Worm (Caenorhabditis elegans) whole organism, L2 larva: ENCODE data around the gene K03A11.6.

ENCODE experiments used
- C34F6.9 ChIP-seq: fragments of 150-350 bp; optimal IDR thresholded peaks from 2 replicates; lab custom pipeline; 2014; ENCODE audit warnings: missing biosample characterization, missing genetic modification characterization
- R02D3.7 ChIP-seq: fragments of 150-350 bp; optimal IDR thresholded peaks from 2 replicates; lab custom pipeline; 2014; ENCODE audit warnings: missing biosample characterization, missing genetic modification characterization
- ZK546.5 ChIP-seq: sonication (generic microtip); optimal IDR thresholded peaks from 2 replicates; lab custom pipeline; 2017; ENCODE audit warnings: missing biosample characterization, missing genetic modification characterization
- alr-1 ChIP-seq: fragments of 150-350 bp; optimal IDR thresholded peaks from 2 replicates; lab custom pipeline; 2014; ENCODE audit warnings: missing biosample characterization, missing genetic modification characterization
- aly-2 ChIP-seq: fragments of 150-350 bp; optimal IDR thresholded peaks from 2 replicates; lab custom pipeline; 2014; ENCODE audit warnings: missing biosample characterization, missing genetic modification characterization
- ama-1 ChIP-seq: fragments of 150-350 bp; optimal IDR thresholded peaks from 2 replicates; lab custom pipeline; 2018; ENCODE audit warnings: inconsistent platforms
- blmp-1 ChIP-seq: sonication (generic microtip); optimal IDR thresholded peaks from 2 replicates; lab custom pipeline; 2017; ENCODE audit warnings: missing genetic modification characterization, mild to moderate bottlenecking, missing compliant biosample characterization, antibody characterized with exemption, moderate library complexity; ENCODE audit not compliant: insufficient read depth
- ceh-16 ChIP-seq: fragments of 150-350 bp; optimal IDR thresholded peaks from 2 replicates; lab custom pipeline; 2014; ENCODE audit warnings: missing biosample characterization, missing genetic modification characterization
- ceh-82 ChIP-seq: fragments of 150-350 bp; optimal IDR thresholded peaks from 2 replicates; lab custom pipeline; 2014; ENCODE audit warnings: missing biosample characterization, missing genetic modification characterization
- crh-2 ChIP-seq: sonication (generic microtip); optimal IDR thresholded peaks from 2 replicates; lab custom pipeline; 2017; ENCODE audit warnings: missing biosample characterization, missing genetic modification characterization
- dmd-4 ChIP-seq: sonication (generic microtip); optimal IDR thresholded peaks from 2 replicates; lab custom pipeline; 2017; ENCODE audit warnings: missing biosample characterization, missing genetic modification characterization
- egl-27 ChIP-seq: sonication (generic microtip); optimal IDR thresholded peaks from 3 replicates; lab custom pipeline; 2017; ENCODE audit warnings: missing biosample characterization, missing genetic modification reagents, missing genetic modification characterization
- elt-1 ChIP-seq: fragments of 150-350 bp; optimal IDR thresholded peaks from 2 replicates; lab custom pipeline; 2014; ENCODE audit warnings: missing biosample characterization, missing genetic modification characterization
- fos-1 ChIP-seq: fragments of 150-350 bp; optimal IDR thresholded peaks from 2 replicates; lab custom pipeline; 2014; ENCODE audit warnings: missing biosample characterization, missing genetic modification characterization
- gmeb-1 ChIP-seq: fragments of 150-350 bp; optimal IDR thresholded peaks from 2 replicates; lab custom pipeline; 2014; ENCODE audit warnings: missing biosample characterization, missing genetic modification characterization
- lin-11 ChIP-seq: fragments of 150-350 bp; sonication (generic microtip); optimal IDR thresholded peaks from 2 replicates; lab custom pipeline; 2014; ENCODE audit warnings: missing biosample characterization, missing genetic modification characterization, inconsistent platforms, mixed read lengths
- lsy-2 ChIP-seq, 2 experiments: fragments of 150-350 bp in 1 of 2; sonication (generic microtip) in 1 of 2; optimal IDR thresholded peaks; 2 replicates each; lab custom pipeline; 2014 to 2017; ENCODE audit warnings: missing biosample characterization in 2 of 2, missing genetic modification characterization in 2 of 2
- mab-5 ChIP-seq: fragments of 150-350 bp; optimal IDR thresholded peaks from 2 replicates; lab custom pipeline; 2014; ENCODE audit warnings: missing biosample characterization, missing genetic modification characterization
- mbf-1 ChIP-seq: sonication (generic microtip); optimal IDR thresholded peaks from 2 replicates; lab custom pipeline; 2017; ENCODE audit warnings: missing biosample characterization, missing genetic modification characterization
- mdl-1 ChIP-seq, 2 experiments: fragments of 150-350 bp in 1 of 2; sonication (generic microtip) in 1 of 2; optimal IDR thresholded peaks; 2 replicates each; lab custom pipeline; 2017; ENCODE audit warnings: missing biosample characterization in 2 of 2, missing genetic modification characterization in 2 of 2
- nhr-10 ChIP-seq: sonication (generic microtip); optimal IDR thresholded peaks from 2 replicates; lab custom pipeline; 2017; ENCODE audit warnings: missing biosample characterization, missing genetic modification characterization
- nhr-12 ChIP-seq: fragments of 150-350 bp; optimal IDR thresholded peaks from 2 replicates; lab custom pipeline; 2014; ENCODE audit warnings: missing biosample characterization, missing genetic modification characterization
- nhr-21 ChIP-seq: fragments of 150-350 bp; optimal IDR thresholded peaks from 2 replicates; lab custom pipeline; 2014; ENCODE audit warnings: missing biosample characterization, missing genetic modification characterization
- nhr-6 ChIP-seq: fragments of 150-350 bp; optimal IDR thresholded peaks from 2 replicates; lab custom pipeline; 2014; ENCODE audit warnings: missing biosample characterization, missing genetic modification characterization
- nhr-77 ChIP-seq: fragments of 150-350 bp; optimal IDR thresholded peaks from 2 replicates; lab custom pipeline; 2014; ENCODE audit warnings: missing biosample characterization, missing genetic modification characterization
- skn-1 ChIP-seq: sonication (generic microtip); optimal IDR thresholded peaks from 2 replicates; lab custom pipeline; 2017; ENCODE audit warnings: missing biosample characterization, missing genetic modification characterization
- sma-9 ChIP-seq, 2 experiments: fragments of 150-350 bp in 1 of 2; sonication (generic microtip) in 1 of 2; optimal IDR thresholded peaks; 2 replicates each; lab custom pipeline; 2014 to 2016; ENCODE audit warnings: missing genetic modification characterization in 2 of 2, mild to moderate bottlenecking in 1 of 2, missing biosample characterization in 1 of 2, missing compliant biosample characterization in 1 of 2, missing genetic modification reagents in 1 of 2, moderate library complexity in 1 of 2
- snpc-4 ChIP-seq: fragments of 150-350 bp; optimal IDR thresholded peaks from 2 replicates; lab custom pipeline; 2014; ENCODE audit warnings: missing biosample characterization, missing genetic modification characterization
- unc-39 ChIP-seq: fragments of 150-350 bp; optimal IDR thresholded peaks from 2 replicates; lab custom pipeline; 2014; ENCODE audit warnings: missing biosample characterization, missing genetic modification characterization
- unc-62 ChIP-seq: fragments of 150-350 bp; optimal IDR thresholded peaks from 2 replicates; lab custom pipeline; 2014; ENCODE audit warnings: missing biosample characterization, missing genetic modification reagents, missing genetic modification characterization
- zag-1 ChIP-seq: fragments of 150-350 bp; optimal IDR thresholded peaks from 2 replicates; lab custom pipeline; 2014; ENCODE audit warnings: missing biosample characterization, missing genetic modification characterization
- ztf-1 ChIP-seq: fragments of 200-800 bp; sonication (Bioruptor generic); conservative IDR thresholded peaks from 2 replicates; pipeline ENCODE4 v1.3.6; 2022; ENCODE audit warnings: missing genetic modification characterization, missing compliant biosample characterization
- ztf-11 ChIP-seq: sonication (generic microtip); optimal IDR thresholded peaks from 2 replicates; lab custom pipeline; 2017; ENCODE audit warnings: missing biosample characterization, missing genetic modification characterization

K03A11.6 gene

ce11 chrX:13061366-13061765, 5.7 kb downstream of the K03A11.6 start:
- TF ChIP-seq ama-1 (lab: Kevin White, UChicago): no peak
- peak; percentile 3 for TF ChIP-seq sma-9 (GFP tag; optimal IDR thresholded peaks at IDR 0.05; lab: Kevin White, UChicago)
- no peak for TF ChIP-seq sma-9 (tag; optimal IDR thresholded peaks at IDR 0.05; lab: Kevin White, UChicago)
- TF ChIP-seq zag-1 (tag; lab: Kevin White, UChicago): peak; percentile 13

DNA sequence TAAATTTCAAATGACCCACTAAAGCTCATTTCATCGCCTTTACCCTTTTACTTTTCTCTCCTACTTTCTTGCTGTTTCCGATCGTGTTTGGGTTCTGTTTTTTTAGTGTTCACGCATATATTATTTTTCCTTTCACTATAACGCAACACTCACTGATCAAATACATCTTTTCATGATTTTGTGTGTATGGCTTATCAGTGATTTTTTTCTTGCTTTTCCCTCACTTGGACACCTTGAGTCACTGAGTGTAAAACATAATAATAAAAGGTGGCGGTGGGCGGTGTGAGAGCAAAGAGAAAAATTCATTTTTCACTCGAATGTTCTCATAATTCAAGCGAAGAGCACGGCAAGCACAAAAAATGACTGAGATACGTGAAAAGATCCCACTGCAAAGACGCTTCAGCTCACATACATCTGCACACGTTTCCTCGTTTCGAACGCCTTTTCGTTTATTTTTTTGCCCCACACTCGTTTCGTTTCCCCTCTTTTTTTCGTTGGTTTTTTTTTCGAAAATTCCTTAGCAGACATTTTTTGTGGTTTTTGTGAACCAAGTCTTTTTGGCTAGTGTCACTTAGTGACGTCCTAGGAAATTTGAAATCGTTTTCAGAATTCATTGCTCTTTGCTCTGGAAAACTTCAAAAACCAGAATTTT, 7.4 kb downstream of the K03A11.6 start, which contains the start of gene K03A11.5:
Gene K03A11.5, plus strand, starts transcription at position 602 of the 652 bp plus-strand sequence.
- TF ChIP-seq mab-5 (tag; lab: Kevin White, UChicago): no peak
- peak; percentile 58 for TF ChIP-seq fos-1 (tag; lab: Kevin White, UChicago)
- no peak for TF ChIP-seq nhr-21 (tag; lab: Kevin White, UChicago)
- TF ChIP-seq, all 48 proteins: peak for 1

DNA sequence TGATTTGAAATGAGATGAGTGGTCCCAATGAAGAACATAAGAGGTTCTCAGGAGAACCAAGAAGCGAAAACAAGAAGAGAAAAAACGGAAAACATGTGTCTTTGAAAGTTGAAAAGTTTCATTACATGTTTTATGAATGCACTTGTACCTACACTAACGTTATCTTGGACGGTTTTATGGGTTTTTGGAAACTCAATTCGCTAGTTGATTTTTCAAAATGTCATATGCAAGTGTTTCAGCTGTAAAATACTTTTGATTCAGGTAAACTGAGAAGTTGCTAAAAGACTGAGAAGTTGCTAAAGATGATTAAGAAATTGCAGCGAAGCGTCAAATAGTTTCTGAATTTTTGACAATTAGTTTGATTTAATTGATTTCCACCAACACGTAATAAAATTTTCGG, 15.5 kb downstream of the K03A11.6 start, which contains the start of gene cpx-2:
Gene cpx-2, minus strand, starts transcription at position 101 of the 400 bp plus-strand sequence.
- TF ChIP-seq blmp-1 (tag; lab: Kevin White, UChicago): no peak
- TF ChIP-seq snpc-4 (tag; lab: Kevin White, UChicago): no peak
- TF ChIP-seq dmd-4 (tag; lab: Kevin White, UChicago): no peak
- TF ChIP-seq elt-1 (tag; lab: Kevin White, UChicago): no peak
- TF ChIP-seq crh-2: no peak
- no peak for TF ChIP-seq lin-11 (tag; lab: Kevin White, UChicago)
- TF ChIP-seq aly-2: no peak
- no peak for TF ChIP-seq nhr-6
- TF ChIP-seq ztf-1 (GFP tag; lab: Robert Waterston, UW): no peak
- TF ChIP-seq zag-1 (tag; lab: Kevin White, UChicago): no peak
- no peak for TF ChIP-seq sma-9 (GFP tag; optimal IDR thresholded peaks at IDR 0.05; lab: Kevin White, UChicago)
- no peak for TF ChIP-seq sma-9 (tag; optimal IDR thresholded peaks at IDR 0.05; lab: Kevin White, UChicago)
- TF ChIP-seq nhr-12 (tag; lab: Kevin White, UChicago): no peak
- no peak for TF ChIP-seq unc-39 (tag; lab: Kevin White, UChicago)
- no peak for TF ChIP-seq alr-1 (tag; lab: Kevin White, UChicago)
- TF ChIP-seq mbf-1: no peak
- TF ChIP-seq nhr-77 (tag; lab: Kevin White, UChicago): no peak
- TF ChIP-seq mdl-1 (tag; optimal IDR thresholded peaks at IDR 0.05; lab: Kevin White, UChicago): no peak
- TF ChIP-seq R02D3.7: no peak
- TF ChIP-seq mab-5 (tag; lab: Kevin White, UChicago): no peak
- no peak for TF ChIP-seq ztf-11

ce11 chrX:13074373-13074772, 18.7 kb downstream of the K03A11.6 start, which contains the start of gene ceh-28:
Gene ceh-28 (plus strand): TSS chrX:13074673.
- TF ChIP-seq nhr-6 (no peak), ztf-1 (GFP tag; lab: Robert Waterston, UW) (no peak), lsy-2 (tag; optimal IDR thresholded peaks at IDR 0.05; lab: Kevin White, UChicago) (no peak), egl-27 (tag; lab: Kevin White, UChicago) (no peak), zag-1 (tag; lab: Kevin White, UChicago) (no peak), ZK546.5 (no peak), ceh-16 (tag; lab: Kevin White, UChicago) (no peak), snpc-4 (tag; lab: Kevin White, UChicago) (no peak), nhr-12 (tag; lab: Kevin White, UChicago) (no peak), nhr-77 (tag; lab: Kevin White, UChicago) (no peak), skn-1 (tag; lab: Kevin White, UChicago) (no peak), fos-1 (tag; lab: Kevin White, UChicago) (no peak)
- TF ChIP-seq, all 48 proteins: peak for 0

DNA sequence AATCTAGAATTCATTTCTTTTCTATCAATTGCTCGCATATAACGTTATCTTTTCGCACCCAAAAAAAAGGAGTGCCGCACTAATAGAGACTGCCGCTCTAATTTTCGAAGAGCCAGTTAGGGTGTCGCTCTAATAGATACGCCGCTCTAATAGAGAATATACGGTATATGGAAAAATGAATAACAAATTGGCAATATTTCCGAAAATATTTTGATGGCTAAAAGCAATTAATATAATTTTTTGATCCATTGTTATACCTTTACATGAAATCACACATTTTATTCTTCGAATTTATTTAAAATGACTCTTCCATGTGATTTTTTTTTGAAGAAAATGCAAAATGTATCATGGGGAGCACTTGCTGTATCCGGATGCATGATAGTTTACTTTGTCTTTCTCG, 22.2 kb downstream of the K03A11.6 start, which contains the start of gene K03A11.4:
Gene K03A11.4, plus strand, starts transcription at position 301 of the 400 bp plus-strand sequence.
- TF ChIP-seq C34F6.9 (tag; lab: Kevin White, UChicago): no peak
- no peak for TF ChIP-seq crh-2
- TF ChIP-seq ztf-11: no peak

ce11 chrX:13082326-13082725, 26.7 kb downstream of the K03A11.6 start, which contains the start of gene str-10:
Gene str-10 (plus strand): TSS chrX:13082626.
- TF ChIP-seq lsy-2 (tag; optimal IDR thresholded peaks at IDR 0.05; lab: Kevin White, UChicago): no peak
- no peak for TF ChIP-seq zag-1 (tag; lab: Kevin White, UChicago)
- no peak for TF ChIP-seq unc-62 (GFP tag; lab: Kevin White, UChicago)
- TF ChIP-seq ceh-82: no peak
- no peak for TF ChIP-seq nhr-10 (tag; lab: Kevin White, UChicago)
- TF ChIP-seq gmeb-1 (tag; lab: Kevin White, UChicago): no peak
- TF ChIP-seq ZK546.5: no peak
- TF ChIP-seq unc-39 (tag; lab: Kevin White, UChicago): no peak
- TF ChIP-seq egl-27 (tag; lab: Kevin White, UChicago): no peak
- no peak for TF ChIP-seq crh-2
